Worm (Caenorhabditis elegans): ENCODE measurements around the gene kqt-2.

DNA sequence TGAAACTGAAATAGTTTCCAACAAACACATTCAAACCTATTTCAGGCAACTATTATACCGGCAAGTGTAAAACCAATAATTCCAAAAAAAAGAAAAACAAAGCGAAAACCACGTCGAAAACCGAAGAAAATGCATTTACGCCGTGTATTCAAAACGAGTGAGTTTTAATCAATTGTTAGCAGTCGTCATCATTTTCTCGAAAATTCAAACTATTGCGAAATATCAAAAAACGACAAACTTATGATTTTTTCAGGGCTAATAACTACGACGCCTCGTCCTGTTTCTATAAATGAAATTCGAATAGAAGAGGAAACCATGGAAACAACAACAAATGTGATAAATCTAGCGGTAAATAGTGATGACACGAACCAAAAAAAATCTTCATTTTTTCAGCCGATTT, 40.0 kb upstream of the kqt-2 start:
- TF ChIP-seq nhr-77 (tag; optimal IDR thresholded peaks at IDR 0.05) (no peak), tbx-2 (tag; optimal IDR thresholded peaks at IDR 0.05) (no peak), zag-1 (tag; optimal IDR thresholded peaks at IDR 0.05) (no peak), ama-1 (optimal IDR thresholded peaks at IDR 0.05) (no peak), pqm-1 (tag; optimal IDR thresholded peaks at IDR 0.05) (no peak), nhr-237 (tag; optimal IDR thresholded peaks at IDR 0.05) (no peak), nhr-76 (tag; optimal IDR thresholded peaks at IDR 0.05) (no peak)

Data from whole organism, L3 larva.